Worm (Caenorhabditis elegans): ENCODE data around the gene Y54B9A.1.

ce11 chrV:9451485-9451884 lies 12.1 kb upstream of the Y54B9A.1 start:
- TF ChIP-seq snpc-4 (tag; optimal IDR thresholded peaks at IDR 0.05) (no peak), nhr-10 (tag; optimal IDR thresholded peaks at IDR 0.05) (no peak), lin-39 (tag; optimal IDR thresholded peaks at IDR 0.05) (no peak), ceh-82 (tag; optimal IDR thresholded peaks at IDR 0.05) (no peak), aly-2 (tag; optimal IDR thresholded peaks at IDR 0.05) (no peak), lin-15B (tag; optimal IDR thresholded peaks at IDR 0.05) (no peak), pha-4 (GFP tag; IDR thresholded peaks at IDR 0.05) (no peak), pha-4 (tag; optimal IDR thresholded peaks at IDR 0.05) (peak; percentile 94), nhr-11 (tag; optimal IDR thresholded peaks at IDR 0.05) (no peak), F49E8.2 (tag; optimal IDR thresholded peaks at IDR 0.05; ENCODE audit: borderline replicate concordance) (no peak)

Measured in whole organism, L4 larva.